Worm (Caenorhabditis elegans): ENCODE results near the gene unc-17.

The unc-17 gene

ce11 chrIV:3608547-3609222, 15.8 kb downstream of the unc-17 start:
- TF ChIP-seq dpl-1 (GFP tag; optimal IDR thresholded peaks at IDR 0.05) (no peak), Y53G8AR.9 (GFP tag; conservative IDR thresholded peaks at IDR 0.05) (peak; percentile 31; the same call in 1 of the 2 replicates), Y95B8A.8 (GFP tag; IDR thresholded peaks at IDR 0.05) (no peak), F57C9.4 (tag; optimal IDR thresholded peaks at IDR 0.05) (no peak), lin-26 (GFP tag; IDR thresholded peaks at IDR 0.05) (no peak), F22D6.2 (tag; optimal IDR thresholded peaks at IDR 0.05) (no peak), atf-7 (tag; optimal IDR thresholded peaks at IDR 0.05) (no peak), zim-3 (tag; optimal IDR thresholded peaks at IDR 0.05) (no peak), tlf-1 (GFP tag; optimal IDR thresholded peaks at IDR 0.05) (peak; percentile 44), madf-10 (tag; optimal IDR thresholded peaks at IDR 0.05) (peak; percentile 1), repo-1 (tag; optimal IDR thresholded peaks at IDR 0.05) (peak; percentile 68), F57A8.1 (GFP tag; optimal IDR thresholded peaks at IDR 0.05) (no peak), cebp-1 (GFP tag; IDR thresholded peaks at IDR 0.05) (no peak), cebp-1 (tag; optimal IDR thresholded peaks at IDR 0.05) (peak; percentile 12)

- no peak for TF ChIP-seq ceh-79 (tag; optimal IDR thresholded peaks at IDR 0.05)
- TF ChIP-seq nhr-120 (GFP tag; IDR thresholded peaks at IDR 0.05) = no peak
- no peak for TF ChIP-seq B0019.2 (GFP tag; conservative IDR thresholded peaks at IDR 0.05)
- no peak for TF ChIP-seq cebp-1 (GFP tag; IDR thresholded peaks at IDR 0.05)
- peak; percentile 49 for TF ChIP-seq cebp-1 (tag; optimal IDR thresholded peaks at IDR 0.05)
- TF ChIP-seq bed-2 (GFP tag; IDR thresholded peaks at IDR 0.05) = no peak
- no peak for TF ChIP-seq rec-8 (tag; optimal IDR thresholded peaks at IDR 0.05)
- TF ChIP-seq B0336.3 (GFP tag; IDR thresholded peaks at IDR 0.05) = no peak
- no peak for TF ChIP-seq D2030.7 (GFP tag; IDR thresholded peaks at IDR 0.05)
- TF ChIP-seq dpff-1 (tag; optimal IDR thresholded peaks at IDR 0.05) = no peak
- TF ChIP-seq madf-6 (GFP tag; IDR thresholded peaks at IDR 0.05) = no peak
- peak; percentile 28 for TF ChIP-seq nhr-80 (tag; optimal IDR thresholded peaks at IDR 0.05)
- no peak for TF ChIP-seq snpc-3.4 (tag; optimal IDR thresholded peaks at IDR 0.05)
- no peak for TF ChIP-seq K11D2.4 (GFP tag; IDR thresholded peaks at IDR 0.05)
- TF ChIP-seq ztf-26 (tag; optimal IDR thresholded peaks at IDR 0.05) = no peak
- peak in 1 of 2 experiments; percentile 11 for TF ChIP-seq let-607 (tag; optimal IDR thresholded peaks at IDR 0.05)
These were observed 18.1 kb downstream of the unc-17 start, which contains the start of the genes Y37E11B.10 and kgb-2 for ce11 chrIV:3606285-3606834. Gene Y37E11B.10 (minus strand): TSS chrIV:3606466. Gene kgb-2 (plus strand): TSS chrIV:3606784.

ce11 chrIV:3604104-3604503, 20.4 kb downstream of the unc-17 start:
- TF ChIP-seq Y53F4B.3 (GFP tag; IDR thresholded peaks at IDR 0.05) (no peak), lsy-27 (tag; optimal IDR thresholded peaks at IDR 0.05; ENCODE audit: borderline replicate concordance, insufficient read depth) (no peak), dox-1 (GFP tag; IDR thresholded peaks at IDR 0.05) (peak; percentile 12; the same call in 1 of the 2 replicates), mel-28 (tag; optimal IDR thresholded peaks at IDR 0.05; ENCODE audit: borderline replicate concordance) (no peak), tbx-9 (tag; optimal IDR thresholded peaks at IDR 0.05; ENCODE audit: borderline replicate concordance) (no peak), lin-40 (tag; optimal IDR thresholded peaks at IDR 0.05) (no peak), die-1 (tag; optimal IDR thresholded peaks at IDR 0.05) (no peak), fkh-3 (tag; optimal IDR thresholded peaks at IDR 0.05) (no peak), K11D2.4 (GFP tag; IDR thresholded peaks at IDR 0.05) (no peak), egrh-3 (GFP tag; IDR thresholded peaks at IDR 0.05) (peak; percentile 55; the same call in 1 of the 2 replicates), ztf-18 (tag; optimal IDR thresholded peaks at IDR 0.05) (no peak), unc-62 (GFP tag; optimal IDR thresholded peaks at IDR 0.05) (no peak), akir-1 (GFP tag; optimal IDR thresholded peaks at IDR 0.05) (no peak), snpc-1.3 (tag; optimal IDR thresholded peaks at IDR 0.05; ENCODE audit: insufficient read depth) (no peak), attf-6 (GFP tag; IDR thresholded peaks at IDR 0.05) (no peak), B0336.3 (GFP tag; IDR thresholded peaks at IDR 0.05) (no peak), pbrm-1 (GFP tag; IDR thresholded peaks at IDR 0.05) (no peak), zfh-2 (GFP tag; conservative IDR thresholded peaks at IDR 0.05) (peak; percentile 78), let-607 (tag; optimal IDR thresholded peaks at IDR 0.05) (no peak), Y95B8A.8 (GFP tag; IDR thresholded peaks at IDR 0.05) (no peak), hmg-1.2 (GFP tag; IDR thresholded peaks at IDR 0.05) (no peak)
